Worm (Caenorhabditis elegans): ENCODE data around the gene try-5.

Gene try-5

DNA sequence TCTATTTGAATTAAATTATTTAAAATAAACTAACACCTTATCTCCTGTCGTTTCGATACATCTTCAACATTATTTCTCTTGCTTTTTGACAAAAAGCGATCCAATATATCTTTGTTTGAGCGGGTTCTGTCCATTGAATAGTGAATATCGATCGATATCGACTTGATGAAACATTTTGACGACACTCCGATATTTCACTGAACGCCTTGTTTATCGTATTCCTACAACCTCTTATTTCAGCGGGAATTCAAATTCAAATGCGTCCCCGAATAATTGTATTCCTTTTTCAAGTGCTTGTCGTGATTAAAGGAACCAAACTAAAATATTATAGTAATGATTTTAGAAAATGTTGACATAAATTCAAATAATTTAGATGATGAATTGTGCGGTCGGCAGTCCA lies at the start of gene try-5, which contains the start of gene K07B1.7:
TSS of gene try-5 (plus strand) at position 241 of the 400 bp plus-strand sequence.
TSS of gene K07B1.7 (minus strand) at position 159 of the 400 bp plus-strand sequence.
- TF ChIP-seq lim-6 (tag; optimal IDR thresholded peaks at IDR 0.05): no peak
- no peak for TF ChIP-seq hlh-8 (tag; optimal IDR thresholded peaks at IDR 0.05)
- TF ChIP-seq nfya-1 (tag; optimal IDR thresholded peaks at IDR 0.05): peak; percentile 21
- TF ChIP-seq hlh-30 (tag; optimal IDR thresholded peaks at IDR 0.05; ENCODE audit: insufficient read depth): peak; percentile 3
- TF ChIP-seq unc-42 (tag; optimal IDR thresholded peaks at IDR 0.05): peak; percentile 41
- TF ChIP-seq pax-1 (tag; optimal IDR thresholded peaks at IDR 0.05): peak; percentile 47
- TF ChIP-seq ceh-48 (tag; optimal IDR thresholded peaks at IDR 0.05): peak; percentile 77
- no peak for TF ChIP-seq K09A11.1 (tag; optimal IDR thresholded peaks at IDR 0.05; ENCODE audit: insufficient read depth)
- no peak for TF ChIP-seq ref-2 (tag; optimal IDR thresholded peaks at IDR 0.05)
- TF ChIP-seq ceh-24 (tag; optimal IDR thresholded peaks at IDR 0.05): no peak

DNA sequence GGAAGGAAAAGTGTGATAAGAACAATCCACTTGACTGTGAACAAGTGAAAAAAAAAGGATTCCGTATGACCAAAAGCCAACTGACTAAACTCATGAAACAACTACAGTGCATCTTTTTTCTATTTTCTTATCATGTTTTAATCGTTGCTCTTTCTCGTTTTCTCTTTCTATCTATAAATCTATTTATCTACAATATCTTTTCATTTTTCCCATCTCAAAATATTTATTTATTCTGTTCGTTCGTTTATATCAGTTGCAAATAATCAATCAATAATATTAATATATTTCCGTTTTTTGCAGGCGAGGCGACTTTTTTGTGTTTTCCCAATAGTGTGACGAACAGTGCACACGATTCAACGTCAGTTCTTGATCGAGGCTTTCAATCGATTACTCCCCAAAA lies 49.5 kb upstream of the try-5 start, which contains the start of gene F44A2.5:
TSS of gene F44A2.5 (plus strand) at position 301 of the 400 bp plus-strand sequence.
- no peak for TF ChIP-seq lim-6 (tag; optimal IDR thresholded peaks at IDR 0.05)
- no peak for TF ChIP-seq unc-86 (tag; optimal IDR thresholded peaks at IDR 0.05)
- TF ChIP-seq nhr-232 (tag; optimal IDR thresholded peaks at IDR 0.05): no peak
- TF ChIP-seq pqm-1 (tag; optimal IDR thresholded peaks at IDR 0.05): no peak
- no peak for TF ChIP-seq ceh-14 (tag; optimal IDR thresholded peaks at IDR 0.05)
- TF ChIP-seq hlh-13 (GFP tag; optimal IDR thresholded peaks at IDR 0.05): no peak
- TF ChIP-seq elt-2 (tag; optimal IDR thresholded peaks at IDR 0.05): no peak
- TF ChIP-seq hlh-30 (tag; optimal IDR thresholded peaks at IDR 0.05; ENCODE audit: insufficient read depth): no peak
- TF ChIP-seq C38D4.7 (GFP tag; optimal IDR thresholded peaks at IDR 0.05): no peak
- no peak for TF ChIP-seq dve-1 (tag; optimal IDR thresholded peaks at IDR 0.05)
- TF ChIP-seq hlh-8 (tag; optimal IDR thresholded peaks at IDR 0.05): no peak
- TF ChIP-seq pha-2 (tag; optimal IDR thresholded peaks at IDR 0.05): no peak
- no peak for TF ChIP-seq eyg-1 (tag; optimal IDR thresholded peaks at IDR 0.05)
- no peak for TF ChIP-seq ahr-1 (tag; optimal IDR thresholded peaks at IDR 0.05)
- no peak for TF ChIP-seq mec-3 (tag; optimal IDR thresholded peaks at IDR 0.05; ENCODE audit: borderline replicate concordance)
- TF ChIP-seq ets-4 (tag; optimal IDR thresholded peaks at IDR 0.05): no peak

DNA sequence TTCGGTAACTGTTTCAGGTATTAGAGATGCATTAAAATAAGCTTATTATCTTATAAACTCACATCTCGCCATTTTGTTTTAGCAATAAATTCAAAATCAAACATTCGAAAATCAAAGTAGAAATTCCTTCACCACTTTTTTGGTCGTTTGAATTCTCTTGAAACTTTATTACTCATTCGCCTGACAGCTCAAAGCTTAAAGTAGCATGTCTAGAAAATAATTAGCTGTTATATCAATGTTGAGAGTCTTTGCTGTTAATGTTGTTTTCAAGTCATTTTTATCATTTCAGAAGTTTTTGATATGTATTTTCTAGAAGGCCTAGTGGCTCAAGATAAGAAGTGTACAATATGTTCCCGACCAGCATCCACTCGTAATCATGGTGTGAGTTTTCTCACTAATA lies 43.8 kb upstream of the try-5 start, which contains the start of gene nhr-39:
TSS of gene nhr-39 (plus strand) at position 301 of the 400 bp plus-strand sequence.
- TF ChIP-seq ceh-34 (tag; optimal IDR thresholded peaks at IDR 0.05) (no peak), nhr-11 (tag; optimal IDR thresholded peaks at IDR 0.05) (no peak), ceh-30 (tag; optimal IDR thresholded peaks at IDR 0.05) (no peak), unc-42 (tag; optimal IDR thresholded peaks at IDR 0.05) (no peak), pax-1 (tag; optimal IDR thresholded peaks at IDR 0.05) (no peak), ceh-48 (tag; optimal IDR thresholded peaks at IDR 0.05) (no peak), pat-9 (tag; optimal IDR thresholded peaks at IDR 0.05) (no peak)

DNA sequence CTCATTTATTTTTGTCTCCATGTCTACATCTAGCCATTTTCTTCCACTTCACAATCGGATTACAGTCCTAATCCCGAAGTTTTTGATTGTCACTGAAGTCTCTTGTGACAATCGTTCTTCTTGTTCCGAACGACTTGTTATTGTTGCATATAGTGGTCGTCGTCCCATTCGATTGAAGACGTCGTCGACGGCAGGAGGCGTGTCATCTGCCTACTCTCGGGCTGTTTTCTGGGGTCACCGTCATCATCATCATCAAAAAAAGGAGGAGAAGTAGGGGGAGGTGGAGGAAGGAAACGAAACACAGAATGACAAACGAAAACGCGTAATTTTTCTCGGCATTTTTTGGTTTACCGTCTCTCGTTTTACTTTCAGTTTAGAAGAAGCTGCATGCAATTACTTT lies 41.7 kb upstream of the try-5 start, which contains the start of gene F44A2.3:
TSS of gene F44A2.3 (plus strand) at position 301 of the 400 bp plus-strand sequence.
- TF ChIP-seq sox-4 (tag; optimal IDR thresholded peaks at IDR 0.05): no peak
- no peak for TF ChIP-seq rnt-1 (tag; optimal IDR thresholded peaks at IDR 0.05)
- no peak for TF ChIP-seq che-1 (tag; optimal IDR thresholded peaks at IDR 0.05)
- no peak for TF ChIP-seq elt-4 (tag; optimal IDR thresholded peaks at IDR 0.05)
- TF ChIP-seq K02D7.2 (tag; optimal IDR thresholded peaks at IDR 0.05): no peak
- TF ChIP-seq pqm-1 (tag; optimal IDR thresholded peaks at IDR 0.05): no peak
- no peak for TF ChIP-seq ceh-2 (tag; optimal IDR thresholded peaks at IDR 0.05)
- no peak for TF ChIP-seq ceh-30 (tag; optimal IDR thresholded peaks at IDR 0.05)
- no peak for TF ChIP-seq pat-9 (tag; optimal IDR thresholded peaks at IDR 0.05)
- no peak for TF ChIP-seq ceh-9 (tag; optimal IDR thresholded peaks at IDR 0.05)
- TF ChIP-seq ets-4 (tag; optimal IDR thresholded peaks at IDR 0.05): no peak

DNA sequence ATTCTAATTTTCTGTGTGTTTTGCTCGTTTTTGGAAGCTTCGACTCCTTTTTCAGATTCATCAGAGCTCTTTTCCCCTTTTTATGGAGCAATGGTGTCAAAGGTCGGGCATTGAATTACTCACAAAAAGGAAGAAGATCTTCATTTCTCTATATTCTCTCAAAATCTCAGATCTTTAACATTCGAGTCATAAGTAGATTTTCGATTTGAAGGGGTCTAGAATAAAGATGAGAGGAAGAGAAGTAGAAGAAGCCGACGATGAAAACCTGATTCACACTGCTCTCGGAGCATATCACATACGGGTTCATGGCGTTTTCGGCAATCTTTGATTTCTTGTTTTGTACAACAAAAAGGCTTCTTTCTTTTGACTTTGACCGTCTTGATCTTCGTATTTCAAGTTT lies 34.5 kb upstream of the try-5 start:
- TF ChIP-seq ceh-18 (tag; optimal IDR thresholded peaks at IDR 0.05): no peak
- no peak for TF ChIP-seq K09A11.1 (tag; optimal IDR thresholded peaks at IDR 0.05; ENCODE audit: insufficient read depth)
- TF ChIP-seq unc-86 (tag; optimal IDR thresholded peaks at IDR 0.05): no peak
- no peak for TF ChIP-seq ceh-2 (tag; optimal IDR thresholded peaks at IDR 0.05)
- no peak for TF ChIP-seq dmd-4 (tag; optimal IDR thresholded peaks at IDR 0.05; ENCODE audit: borderline replicate concordance)
- TF ChIP-seq ceh-22 (tag; optimal IDR thresholded peaks at IDR 0.05): no peak
- no peak for TF ChIP-seq hlh-15 (tag; optimal IDR thresholded peaks at IDR 0.05)
- no peak for TF ChIP-seq ceh-45 (GFP tag; IDR thresholded peaks at IDR 0.05)
- no peak for TF ChIP-seq elt-4 (tag; optimal IDR thresholded peaks at IDR 0.05)

Measured in whole organism, late embryonic.